Worm (Caenorhabditis elegans) whole organism, mixed stage, embryonic: ENCODE results near the gene sumv-2.

Experiments used
- blmp-1 ChIP-seq: fragments of 150-350 bp; optimal IDR thresholded peaks from 2 replicates; lab custom pipeline; 2014; ENCODE audit warnings: missing biosample characterization, missing genetic modification characterization
- lin-13 ChIP-seq: fragments of 150-350 bp; optimal IDR thresholded peaks from 2 replicates; lab custom pipeline; 2014; ENCODE audit warnings: missing biosample characterization, missing genetic modification characterization
- mep-1 ChIP-seq: fragments of 150-350 bp; optimal IDR thresholded peaks from 2 replicates; lab custom pipeline; 2017; ENCODE audit warnings: missing biosample characterization, missing genetic modification reagents, missing genetic modification characterization, inconsistent platforms
- nhr-12 ChIP-seq: fragments of 150-350 bp; optimal IDR thresholded peaks from 2 replicates; lab custom pipeline; 2014; ENCODE audit warnings: missing biosample characterization, missing genetic modification characterization
- unc-39 ChIP-seq: fragments of 150-350 bp; optimal IDR thresholded peaks from 2 replicates; lab custom pipeline; 2014; ENCODE audit warnings: missing biosample characterization, missing genetic modification characterization
- unc-62 ChIP-seq: fragments of 150-350 bp; optimal IDR thresholded peaks from 2 replicates; lab custom pipeline; 2014; ENCODE audit warnings: missing biosample characterization, missing genetic modification reagents, missing genetic modification characterization

- TF ChIP-seq mep-1 (tag; lab: Kevin White, UChicago) (no peak), lin-13 (no peak), unc-39 (tag; lab: Kevin White, UChicago) (no peak), unc-62 (GFP tag; lab: Kevin White, UChicago) (no peak), nhr-12 (tag; lab: Kevin White, UChicago) (no peak), blmp-1 (tag; lab: Kevin White, UChicago) (no peak)
Observed at ce11 chrV:4585009-4585408, 32.4 kb upstream of the sumv-2 start, which contains the start of gene Y61A9LA.1.
